Worm (Caenorhabditis elegans) whole organism, young adult: Measurements from ENCODE around the gene clc-6.

Experiments
- B0035.1 ChIP-seq: sonication (generic microtip); optimal IDR thresholded peaks from 2 replicates; lab custom pipeline; 2016; ENCODE audit warnings: missing genetic modification characterization, mild to moderate bottlenecking, missing compliant biosample characterization, missing genotype, missing genetic modification reagents
- B0336.3 ChIP-seq: fragments of 200-800 bp; sonication (Bioruptor generic); IDR thresholded peaks from 2 replicates; pipeline ENCODE4 v1.3.6; 2022; ENCODE audit warnings: missing genetic modification characterization, missing compliant biosample characterization
- C17E4.6 ChIP-seq: fragments of 200-800 bp; sonication (Bioruptor generic); IDR thresholded peaks from 2 replicates; pipeline ENCODE4 v1.3.6; 2022; ENCODE audit warnings: missing genetic modification reagents, missing genetic modification characterization, missing compliant biosample characterization
- D2030.7 ChIP-seq: fragments of 200-800 bp; sonication (Bioruptor generic); IDR thresholded peaks from 2 replicates; pipeline ENCODE4 v1.3.6; 2022; ENCODE audit warnings: missing genetic modification reagents, missing genetic modification characterization, missing compliant biosample characterization
- F10E7.11 ChIP-seq: sonication (generic microtip); optimal IDR thresholded peaks from 2 replicates; lab custom pipeline; 2017; ENCODE audit warnings: mild to moderate bottlenecking, missing genetic modification characterization, moderate library complexity, missing compliant biosample characterization
- F37B4.10 ChIP-seq: fragments of 200-800 bp; sonication (Bioruptor generic); IDR thresholded peaks from 2 replicates; pipeline ENCODE4 v1.3.6; 2022; ENCODE audit warnings: missing genetic modification characterization, missing compliant biosample characterization
- F49E8.2 ChIP-seq: sonication (generic microtip); optimal IDR thresholded peaks from 3 replicates; lab custom pipeline; 2017; ENCODE audit warnings: missing genetic modification characterization, mild to moderate bottlenecking, missing compliant biosample characterization, antibody characterized with exemption, moderate library complexity; ENCODE audit not compliant: insufficient read depth
- F55B11.4 ChIP-seq: sonication (generic microtip); optimal IDR thresholded peaks from 2 replicates; lab custom pipeline; 2016; ENCODE audit warnings: missing compliant biosample characterization, missing genetic modification characterization, borderline replicate concordance; ENCODE audit not compliant: insufficient read depth
- T26A5.8 ChIP-seq: sonication (generic microtip); optimal IDR thresholded peaks from 2 replicates; lab custom pipeline; 2016; ENCODE audit warnings: missing genetic modification characterization, missing compliant biosample characterization
- Y53F4B.3 ChIP-seq: fragments of 200-800 bp; sonication (Bioruptor generic); IDR thresholded peaks from 2 replicates; pipeline ENCODE4 v1.3.6; 2022; ENCODE audit warnings: missing genetic modification reagents, missing genetic modification characterization, missing compliant biosample characterization
- aptf-3 ChIP-seq: fragments of 200-800 bp; sonication (Bioruptor generic); IDR thresholded peaks from 2 replicates; pipeline ENCODE4 v1.3.6; 2022; ENCODE audit warnings: missing genetic modification characterization, missing compliant biosample characterization
- cebp-2 ChIP-seq: fragments of 200-800 bp; sonication (Bioruptor generic); IDR thresholded peaks from 2 replicates; pipeline ENCODE4 v1.3.6; 2022; ENCODE audit warnings: missing genetic modification characterization, missing compliant biosample characterization
- ceh-40 ChIP-seq: fragments of 200-800 bp; sonication (Bioruptor generic); IDR thresholded peaks from 2 replicates; pipeline ENCODE4 v1.3.6; 2022; ENCODE audit warnings: missing genetic modification characterization, missing compliant biosample characterization
- ceh-58 ChIP-seq: fragments of 200-800 bp; sonication (Bioruptor generic); IDR thresholded peaks from 2 replicates; pipeline ENCODE4 v1.3.6; 2022; ENCODE audit warnings: missing genetic modification characterization, missing compliant biosample characterization
- dox-1 ChIP-seq: fragments of 200-800 bp; sonication (Bioruptor generic); IDR thresholded peaks from 2 replicates; pipeline ENCODE4 v1.3.6; 2022; ENCODE audit warnings: missing genetic modification reagents, missing genetic modification characterization, missing compliant biosample characterization
- egl-18 ChIP-seq: fragments of 200-800 bp; sonication (Bioruptor generic); IDR thresholded peaks from 2 replicates; pipeline ENCODE4 v1.3.6; 2022; ENCODE audit warnings: missing genetic modification reagents, missing genetic modification characterization, missing compliant biosample characterization
- ekl-4 ChIP-seq: fragments of 200-800 bp; sonication (Bioruptor generic); IDR thresholded peaks from 2 replicates; pipeline ENCODE4 v1.3.6; 2022; ENCODE audit warnings: missing genetic modification reagents, missing genetic modification characterization, missing compliant biosample characterization
- ets-4 ChIP-seq: fragments of 200-800 bp; sonication (Bioruptor generic); optimal IDR thresholded peaks from 2 replicates; lab custom pipeline; 2018; ENCODE audit warnings: mild to moderate bottlenecking, missing genetic modification characterization, missing compliant biosample characterization
- him-1 ChIP-seq: sonication (generic microtip); optimal IDR thresholded peaks from 2 replicates; lab custom pipeline; 2016; ENCODE audit warnings: missing genotype, missing genetic modification reagents, missing genetic modification characterization, missing compliant biosample characterization
- hmg-1.2 ChIP-seq: fragments of 200-800 bp; sonication (Bioruptor generic); IDR thresholded peaks from 2 replicates; pipeline ENCODE4 v1.3.6; 2022; ENCODE audit warnings: missing genetic modification reagents, missing genetic modification characterization, missing compliant biosample characterization
- hmg-20 ChIP-seq: fragments of 200-800 bp; sonication (Bioruptor generic); IDR thresholded peaks from 2 replicates; pipeline ENCODE4 v1.3.6; 2022; ENCODE audit warnings: missing genetic modification reagents, missing genetic modification characterization, missing compliant biosample characterization
- hsf-1 ChIP-seq: fragments of 200-800 bp; sonication (Bioruptor generic); IDR thresholded peaks from 2 replicates; pipeline ENCODE4 v1.3.6; 2022; ENCODE audit warnings: missing genetic modification reagents, missing genetic modification characterization, missing compliant biosample characterization
- lin-26 ChIP-seq: fragments of 200-800 bp; sonication (Bioruptor generic); IDR thresholded peaks from 2 replicates; pipeline ENCODE4 v1.3.6; 2022; ENCODE audit warnings: missing genetic modification reagents, missing genetic modification characterization, missing compliant biosample characterization
- lin-40 ChIP-seq: sonication (generic microtip); optimal IDR thresholded peaks from 2 replicates; lab custom pipeline; 2016; ENCODE audit warnings: missing genetic modification characterization, mild to moderate bottlenecking, missing compliant biosample characterization, missing genotype, missing genetic modification reagents
- lsl-1 ChIP-seq: fragments of 200-800 bp; sonication (Bioruptor generic); optimal IDR thresholded peaks from 2 replicates; lab custom pipeline; 2018; ENCODE audit warnings: mild to moderate bottlenecking, missing genetic modification characterization, moderate library complexity, missing compliant biosample characterization
- lsy-27 ChIP-seq: sonication (generic microtip); optimal IDR thresholded peaks from 2 replicates; lab custom pipeline; 2017; ENCODE audit warnings: missing genetic modification characterization, mild to moderate bottlenecking, missing compliant biosample characterization, antibody characterized with exemption, missing genotype, borderline replicate concordance; ENCODE audit not compliant: insufficient read depth
- madf-10 ChIP-seq: sonication (generic microtip); optimal IDR thresholded peaks from 2 replicates; lab custom pipeline; 2016; ENCODE audit warnings: mild to moderate bottlenecking, missing genetic modification characterization, missing compliant biosample characterization
- mcd-1 ChIP-seq: fragments of 200-800 bp; sonication (Bioruptor generic); IDR thresholded peaks from 2 replicates; pipeline ENCODE4 v1.3.6; 2022; ENCODE audit warnings: missing genetic modification reagents, missing genetic modification characterization, missing compliant biosample characterization
- mes-4 ChIP-seq: sonication (generic microtip); optimal IDR thresholded peaks from 2 replicates; lab custom pipeline; 2016; ENCODE audit warnings: missing genotype, missing genetic modification characterization, missing compliant biosample characterization
- mxl-1 ChIP-seq: sonication (generic microtip); optimal IDR thresholded peaks from 2 replicates; lab custom pipeline; 2016; ENCODE audit warnings: missing genetic modification characterization, missing compliant biosample characterization
- nfya-1 ChIP-seq: sonication (generic microtip); optimal IDR thresholded peaks from 2 replicates; lab custom pipeline; 2017; ENCODE audit warnings: antibody characterized with exemption, missing compliant biosample characterization, missing genetic modification characterization, borderline replicate concordance; ENCODE audit not compliant: insufficient read depth
- nhr-179 ChIP-seq: sonication (generic microtip); optimal IDR thresholded peaks from 2 replicates; lab custom pipeline; 2016; ENCODE audit warnings: mild to moderate bottlenecking, missing genetic modification characterization, missing compliant biosample characterization
- nhr-27 ChIP-seq: fragments of 200-800 bp; sonication (Bioruptor generic); optimal IDR thresholded peaks from 2 replicates; lab custom pipeline; 2018; ENCODE audit warnings: mild to moderate bottlenecking, missing genetic modification characterization, moderate library complexity, missing compliant biosample characterization
- nhr-90 ChIP-seq: sonication (generic microtip); optimal IDR thresholded peaks from 2 replicates; lab custom pipeline; 2016; ENCODE audit warnings: missing genotype, mild to moderate bottlenecking, missing genetic modification characterization, missing compliant biosample characterization
- pbrm-1 ChIP-seq: fragments of 200-800 bp; sonication (Bioruptor generic); IDR thresholded peaks from 2 replicates; pipeline ENCODE4 v1.3.6; 2022; ENCODE audit warnings: missing genetic modification reagents, missing genetic modification characterization, missing compliant biosample characterization
- rcor-1 ChIP-seq: fragments of 200-800 bp; sonication (Bioruptor generic); IDR thresholded peaks from 2 replicates; pipeline ENCODE4 v1.3.6; 2022; ENCODE audit warnings: missing genetic modification reagents, missing genetic modification characterization, missing compliant biosample characterization
- rpc-1 ChIP-seq, 2 experiments: fragments of 150-350 bp in 1 of 2; sonication (generic microtip) in 1 of 2; optimal IDR thresholded peaks; 2 replicates each; lab custom pipeline; 2014 to 2018; ENCODE audit warnings: missing biosample characterization in 1 of 2, missing genetic modification characterization in 1 of 2, missing genetic modification reagents in 1 of 2, missing genotype in 1 of 2
- sdz-38 ChIP-seq: sonication (generic microtip); optimal IDR thresholded peaks from 2 replicates; lab custom pipeline; 2016; ENCODE audit warnings: missing genotype, missing genetic modification characterization, missing compliant biosample characterization
- snpc-1.3 ChIP-seq: sonication (generic microtip); optimal IDR thresholded peaks from 2 replicates; lab custom pipeline; 2017; ENCODE audit warnings: missing genetic modification characterization, mild to moderate bottlenecking, missing compliant biosample characterization, antibody characterized with exemption, moderate library complexity, missing genotype, missing genetic modification reagents; ENCODE audit not compliant: insufficient read depth
- snpc-4 ChIP-seq, 5 experiments: fragments of 150-350 bp in 1 of 5; sonication (generic microtip) in 4 of 5; optimal IDR thresholded peaks; 2 replicates each; lab custom pipeline; 2014 to 2018; ENCODE audit warnings: missing genetic modification characterization in 5 of 5, missing biosample characterization in 3 of 5, antibody characterized with exemption in 2 of 5, mild to moderate bottlenecking in 2 of 5, missing compliant biosample characterization in 2 of 5, missing genotype in 2 of 5, moderate library complexity in 2 of 5, missing genetic modification reagents in 1 of 5
- somi-1 ChIP-seq: fragments of 200-800 bp; sonication (Bioruptor generic); optimal IDR thresholded peaks from 2 replicates; lab custom pipeline; 2018; ENCODE audit warnings: mild to moderate bottlenecking, missing genetic modification characterization, missing compliant biosample characterization
- tlf-1 ChIP-seq: fragments of 200-800 bp; sonication (Bioruptor generic); optimal IDR thresholded peaks from 2 replicates; lab custom pipeline; 2018; ENCODE audit warnings: mild to moderate bottlenecking, missing genetic modification characterization, missing compliant biosample characterization
- xnd-1 ChIP-seq: sonication (generic microtip); optimal IDR thresholded peaks from 2 replicates; lab custom pipeline; 2016; ENCODE audit warnings: missing genotype, missing genetic modification reagents, missing genetic modification characterization, missing compliant biosample characterization
- zfh-2 ChIP-seq: fragments of 200-800 bp; sonication (Bioruptor generic); conservative IDR thresholded peaks from 2 replicates; pipeline ENCODE4 v1.3.6; 2022; ENCODE audit warnings: missing genetic modification reagents, missing genetic modification characterization, missing compliant biosample characterization
- zim-3 ChIP-seq: sonication (generic microtip); optimal IDR thresholded peaks from 2 replicates; lab custom pipeline; 2017; ENCODE audit warnings: mild to moderate bottlenecking, missing genetic modification characterization, moderate library complexity, missing compliant biosample characterization
- ztf-18 ChIP-seq: sonication (generic microtip); optimal IDR thresholded peaks from 2 replicates; lab custom pipeline; 2016; ENCODE audit warnings: missing genotype, mild to moderate bottlenecking, missing genetic modification characterization, missing compliant biosample characterization
- ztf-3 ChIP-seq: fragments of 200-800 bp; sonication (Bioruptor generic); optimal IDR thresholded peaks from 2 replicates; lab custom pipeline; 2018; ENCODE audit warnings: mild to moderate bottlenecking, missing genetic modification characterization, missing compliant biosample characterization

Gene clc-6

DNA sequence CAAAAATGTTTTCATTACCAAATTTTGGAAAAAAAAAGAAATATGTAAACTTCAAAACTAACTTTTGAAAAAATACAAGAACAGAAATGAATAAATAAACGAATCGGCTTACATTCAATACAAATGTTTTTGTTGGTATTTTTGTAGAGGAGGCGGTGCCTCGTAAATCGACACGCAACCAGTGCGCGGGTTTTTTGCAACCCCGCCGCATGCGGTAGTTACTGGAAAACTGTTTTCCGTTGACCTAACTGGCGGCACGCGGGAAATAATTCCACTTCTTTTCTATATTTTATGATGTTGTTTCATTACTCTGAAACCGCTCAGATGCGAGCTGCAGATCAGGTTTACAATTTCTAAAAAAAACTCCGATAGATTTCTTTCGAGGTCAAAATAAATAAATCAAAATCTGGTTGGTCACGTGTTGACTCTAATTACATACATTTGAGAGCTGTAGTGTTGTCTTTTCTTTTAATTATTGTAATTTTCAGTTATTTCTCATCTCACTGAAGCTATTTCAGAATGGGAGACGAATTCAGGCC, 43.2 kb upstream of the clc-6 start, which contains the start of the genes dvc-1 and ima-1 (continued):
- TF ChIP-seq nhr-90 (tag; lab: Kevin White, UChicago) = no peak
- TF ChIP-seq nhr-27 (tag; lab: Kevin White, UChicago) = no peak
- TF ChIP-seq C17E4.6 = peak; percentile 93
- TF ChIP-seq nfya-1 (tag; lab: Kevin White, UChicago) = no peak
- no peak for TF ChIP-seq B0035.1
- peak; percentile 60 for TF ChIP-seq pbrm-1 (GFP tag; lab: Robert Waterston, UW)
- no peak for TF ChIP-seq snpc-1.3 (tag; lab: Kevin White, UChicago)
- TF ChIP-seq rpc-1 (optimal IDR thresholded peaks at IDR 0.05; lab: Kevin White, UChicago) = peak; percentile 33
- TF ChIP-seq rpc-1 (tag; optimal IDR thresholded peaks at IDR 0.05; lab: Kevin White, UChicago) = no peak
- no peak for TF ChIP-seq T26A5.8 (tag; lab: Kevin White, UChicago)
- 0 out of 2 replicates have a peak, but pooled peaks have one; percentile 49 for TF ChIP-seq F37B4.10 (GFP tag; lab: Robert Waterston, UW)
- TF ChIP-seq snpc-4 (GFP tag; optimal IDR thresholded peaks at IDR 0.05; lab: Kevin White, UChicago) = peak; percentile 45
- peak; percentile 38 to 79 (median 64) for TF ChIP-seq snpc-4 (tag; optimal IDR thresholded peaks at IDR 0.05; lab: Kevin White, UChicago)
- TF ChIP-seq ztf-18 = peak; percentile 67
- no peak for TF ChIP-seq ets-4 (GFP tag; lab: Kevin White, UChicago)
- no peak for TF ChIP-seq nhr-179 (tag; lab: Kevin White, UChicago)
- TF ChIP-seq ceh-58 (GFP tag; lab: Robert Waterston, UW) = no peak
- TF ChIP-seq sdz-38 = no peak
- TF ChIP-seq D2030.7 (GFP tag; lab: Robert Waterston, UW) = peak; percentile 91
- TF ChIP-seq B0336.3 (GFP tag; lab: Robert Waterston, UW) = peak; percentile 92
- TF ChIP-seq mcd-1 (GFP tag; lab: Robert Waterston, UW) = peak; percentile 78
- TF ChIP-seq lsy-27 = no peak
- TF ChIP-seq aptf-3 (GFP tag; lab: Robert Waterston, UW) = no peak
- no peak for TF ChIP-seq ztf-3 (GFP tag; lab: Kevin White, UChicago)
- TF ChIP-seq F55B11.4 (tag; lab: Kevin White, UChicago) = no peak
- no peak for TF ChIP-seq somi-1 (GFP tag; lab: Kevin White, UChicago)
- peak; percentile 66 for TF ChIP-seq him-1 (tag; lab: Kevin White, UChicago)
- TF ChIP-seq F10E7.11 (tag; lab: Kevin White, UChicago) = no peak
- no peak for TF ChIP-seq mes-4 (tag; lab: Kevin White, UChicago)
- no peak for TF ChIP-seq cebp-2 (GFP tag; lab: Robert Waterston, UW)
- peak; percentile 85; the same call in 1 of the 2 replicates for TF ChIP-seq hsf-1 (GFP tag; lab: Robert Waterston, UW)
- no peak for TF ChIP-seq hmg-20
- 0 out of 2 replicates have a peak, but pooled peaks have one; percentile 41 for TF ChIP-seq ceh-40 (GFP tag; lab: Robert Waterston, UW)
- peak; percentile 90 for TF ChIP-seq rcor-1 (GFP tag; lab: Robert Waterston, UW)
- TF ChIP-seq Y53F4B.3 (GFP tag; lab: Robert Waterston, UW) = no peak
- TF ChIP-seq lsl-1 (GFP tag; lab: Kevin White, UChicago) = peak; percentile 81
- TF ChIP-seq dox-1 (GFP tag; lab: Robert Waterston, UW) = peak; percentile 95
- TF ChIP-seq hmg-1.2 (GFP tag; lab: Robert Waterston, UW) = peak; percentile 70; the same call in 1 of the 2 replicates
- peak; percentile 89 for TF ChIP-seq tlf-1
- TF ChIP-seq ekl-4 (GFP tag; lab: Robert Waterston, UW) = peak; percentile 84
- TF ChIP-seq mxl-1 (tag; lab: Kevin White, UChicago) = no peak
- TF ChIP-seq zim-3 (tag; lab: Kevin White, UChicago) = no peak
- no peak for TF ChIP-seq zfh-2 (GFP tag; lab: Robert Waterston, UW)
- TF ChIP-seq lin-40 (tag; lab: Kevin White, UChicago) = no peak
- TF ChIP-seq lin-26 (GFP tag; lab: Robert Waterston, UW) = peak; percentile 78
- peak; percentile 88 for TF ChIP-seq xnd-1
- peak; percentile 66 for TF ChIP-seq F49E8.2 (tag; lab: Kevin White, UChicago)
- TF ChIP-seq egl-18 (GFP tag; lab: Robert Waterston, UW) = no peak
- TF ChIP-seq madf-10 (tag; lab: Kevin White, UChicago) = no peak
